Worm (Caenorhabditis elegans): ENCODE results near the gene lin-12.
A peak's percentile ranks its signal among the peaks of the same experiment; 100 is the strongest.

lin-12 gene

ce11 chrIII:9084329-9084728 is 13.1 kb upstream of the lin-12 start:
- peak in 1 of 2 experiments; percentile 50 for TF ChIP-seq lsy-2 (tag; optimal IDR thresholded peaks at IDR 0.05)
- no peak for TF ChIP-seq ceh-16 (tag; optimal IDR thresholded peaks at IDR 0.05)
- peak; percentile 44 for TF ChIP-seq F13H6.1 (tag; optimal IDR thresholded peaks at IDR 0.05)
- TF ChIP-seq mab-5 (tag; optimal IDR thresholded peaks at IDR 0.05): peak; percentile 84
- TF ChIP-seq ama-1 (optimal IDR thresholded peaks at IDR 0.05): no peak
- peak; percentile 28 for TF ChIP-seq C34F6.9 (tag; optimal IDR thresholded peaks at IDR 0.05)
- no peak for TF ChIP-seq aly-2 (tag; optimal IDR thresholded peaks at IDR 0.05)
- TF ChIP-seq gmeb-1 (tag; optimal IDR thresholded peaks at IDR 0.05): no peak
- peak; percentile 9 for TF ChIP-seq lin-39 (tag; optimal IDR thresholded peaks at IDR 0.05)
- TF ChIP-seq R02D3.7 (tag; optimal IDR thresholded peaks at IDR 0.05): no peak
- no peak for TF ChIP-seq egl-27 (tag; optimal IDR thresholded peaks at IDR 0.05)
- TF ChIP-seq sma-9 (GFP tag; optimal IDR thresholded peaks at IDR 0.05): peak; percentile 35
- no peak for TF ChIP-seq sma-9 (tag; optimal IDR thresholded peaks at IDR 0.05)
- no peak for TF ChIP-seq elt-3 (tag; optimal IDR thresholded peaks at IDR 0.05)
- TF ChIP-seq ztf-4 (tag; optimal IDR thresholded peaks at IDR 0.05): no peak
- peak; percentile 42 for TF ChIP-seq zag-1 (tag; optimal IDR thresholded peaks at IDR 0.05)

ce11 chrIII:9083118-9083517 is 11.8 kb upstream of the lin-12 start:
- TF ChIP-seq ceh-16 (tag; optimal IDR thresholded peaks at IDR 0.05) (no peak), F13H6.1 (tag; optimal IDR thresholded peaks at IDR 0.05) (peak; percentile 26), mdl-1 (tag; optimal IDR thresholded peaks at IDR 0.05) (no peak), sma-9 (GFP tag; optimal IDR thresholded peaks at IDR 0.05) (peak; percentile 47), sma-9 (tag; optimal IDR thresholded peaks at IDR 0.05) (no peak), sma-3 (GFP tag; optimal IDR thresholded peaks at IDR 0.05) (no peak), nhr-23 (tag; optimal IDR thresholded peaks at IDR 0.05) (no peak), fos-1 (tag; optimal IDR thresholded peaks at IDR 0.05) (no peak), nhr-129 (tag; optimal IDR thresholded peaks at IDR 0.05) (peak; percentile 35), elt-3 (tag; optimal IDR thresholded peaks at IDR 0.05) (no peak), gmeb-1 (tag; optimal IDR thresholded peaks at IDR 0.05) (no peak), lin-11 (tag; optimal IDR thresholded peaks at IDR 0.05) (no peak), snpc-4 (tag; optimal IDR thresholded peaks at IDR 0.05) (no peak), unc-55 (GFP tag; optimal IDR thresholded peaks at IDR 0.05) (no peak), lin-39 (tag; optimal IDR thresholded peaks at IDR 0.05) (no peak), nhr-11 (tag; optimal IDR thresholded peaks at IDR 0.05) (no peak), nhr-237 (tag; optimal IDR thresholded peaks at IDR 0.05) (no peak), lsy-2 (tag; optimal IDR thresholded peaks at IDR 0.05) (peak in 1 of 2 experiments; percentile 32), unc-39 (tag; optimal IDR thresholded peaks at IDR 0.05) (no peak), egl-27 (tag; optimal IDR thresholded peaks at IDR 0.05) (no peak), mbf-1 (tag; optimal IDR thresholded peaks at IDR 0.05) (no peak), blmp-1 (tag; optimal IDR thresholded peaks at IDR 0.05; ENCODE audit: insufficient read depth) (no peak), nhr-12 (tag; optimal IDR thresholded peaks at IDR 0.05) (no peak), nhr-77 (tag; optimal IDR thresholded peaks at IDR 0.05) (no peak), R02D3.7 (tag; optimal IDR thresholded peaks at IDR 0.05) (no peak), skn-1 (tag; optimal IDR thresholded peaks at IDR 0.05) (no peak), nhr-6 (tag; optimal IDR thresholded peaks at IDR 0.05) (no peak), Y55F3AM.14 (GFP tag; optimal IDR thresholded peaks at IDR 0.05) (no peak), unc-62 (GFP tag; optimal IDR thresholded peaks at IDR 0.05) (no peak), ztf-11 (tag; optimal IDR thresholded peaks at IDR 0.05) (no peak), lin-13 (GFP tag; optimal IDR thresholded peaks at IDR 0.05) (no peak), ztf-1 (GFP tag; conservative IDR thresholded peaks at IDR 0.05) (no peak), nhr-10 (tag; optimal IDR thresholded peaks at IDR 0.05) (no peak), zag-1 (tag; optimal IDR thresholded peaks at IDR 0.05) (no peak), ama-1 (optimal IDR thresholded peaks at IDR 0.05) (no peak), elt-1 (tag; optimal IDR thresholded peaks at IDR 0.05) (no peak), ZK546.5 (tag; optimal IDR thresholded peaks at IDR 0.05) (no peak), ztf-4 (tag; optimal IDR thresholded peaks at IDR 0.05) (no peak), ceh-82 (tag; optimal IDR thresholded peaks at IDR 0.05) (no peak), aly-2 (tag; optimal IDR thresholded peaks at IDR 0.05) (no peak), alr-1 (tag; optimal IDR thresholded peaks at IDR 0.05) (no peak), crh-2 (tag; optimal IDR thresholded peaks at IDR 0.05) (no peak), sem-4 (tag; optimal IDR thresholded peaks at IDR 0.05) (peak; percentile 26), peb-1 (tag; optimal IDR thresholded peaks at IDR 0.05) (no peak), C34F6.9 (tag; optimal IDR thresholded peaks at IDR 0.05) (peak; percentile 37), mab-5 (tag; optimal IDR thresholded peaks at IDR 0.05) (no peak), dmd-4 (tag; optimal IDR thresholded peaks at IDR 0.05) (no peak), nhr-21 (tag; optimal IDR thresholded peaks at IDR 0.05) (no peak)
